Worm (Caenorhabditis elegans) whole organism, mixed stage, embryonic: ENCODE data around the gene F44E7.3.

Experiments used
- bed-3 ChIP-seq: fragments of 200-800 bp; sonication (Bioruptor generic); optimal IDR thresholded peaks from 3 replicates; lab custom pipeline; 2018; ENCODE audit warnings: mild to moderate bottlenecking, missing genetic modification characterization, moderate library complexity, missing compliant biosample characterization
- blmp-1 ChIP-seq: fragments of 150-350 bp; optimal IDR thresholded peaks from 2 replicates; lab custom pipeline; 2014; ENCODE audit warnings: missing biosample characterization, missing genetic modification characterization
- cnd-1 ChIP-seq: fragments of 200-800 bp; sonication (Bioruptor generic); optimal IDR thresholded peaks from 2 replicates; lab custom pipeline; 2018; ENCODE audit warnings: mild to moderate bottlenecking, missing genetic modification characterization, missing compliant biosample characterization
- lin-13 ChIP-seq: fragments of 150-350 bp; optimal IDR thresholded peaks from 2 replicates; lab custom pipeline; 2014; ENCODE audit warnings: missing biosample characterization, missing genetic modification characterization
- mep-1 ChIP-seq: fragments of 150-350 bp; optimal IDR thresholded peaks from 2 replicates; lab custom pipeline; 2017; ENCODE audit warnings: missing biosample characterization, missing genetic modification reagents, missing genetic modification characterization, inconsistent platforms
- nhr-237 ChIP-seq: fragments of 150-350 bp; optimal IDR thresholded peaks from 2 replicates; lab custom pipeline; 2014; ENCODE audit warnings: missing biosample characterization, missing genetic modification characterization
- pha-4 ChIP-seq: fragments of 150-350 bp; optimal IDR thresholded peaks from 2 replicates; lab custom pipeline; 2018; ENCODE audit warnings: missing biosample characterization, missing genetic modification reagents, missing genetic modification characterization
- snpc-4 ChIP-seq: fragments of 150-350 bp; optimal IDR thresholded peaks from 2 replicates; lab custom pipeline; 2014; ENCODE audit warnings: missing biosample characterization, missing genetic modification characterization
- unc-62 ChIP-seq: fragments of 150-350 bp; optimal IDR thresholded peaks from 2 replicates; lab custom pipeline; 2014; ENCODE audit warnings: missing biosample characterization, missing genetic modification reagents, missing genetic modification characterization

- TF ChIP-seq nhr-237 (tag; lab: Kevin White, UChicago) (no peak), mep-1 (tag; lab: Kevin White, UChicago) (no peak), cnd-1 (tag; lab: Kevin White, UChicago) (no peak), lin-13 (tag; lab: Kevin White, UChicago) (no peak), bed-3 (GFP tag; lab: Kevin White, UChicago) (no peak), pha-4 (tag; lab: Kevin White, UChicago) (no peak), snpc-4 (tag; lab: Kevin White, UChicago) (no peak), unc-62 (GFP tag; lab: Kevin White, UChicago) (no peak), blmp-1 (tag; lab: Kevin White, UChicago) (no peak)
These were observed 6.7 kb upstream of the F44E7.3 start, which contains the start of gene pgph-2 for ce11 chrV:5765081-5765480.
